Fruit fly (Drosophila melanogaster): Measurements from ENCODE around the gene GCC185.

DNA sequence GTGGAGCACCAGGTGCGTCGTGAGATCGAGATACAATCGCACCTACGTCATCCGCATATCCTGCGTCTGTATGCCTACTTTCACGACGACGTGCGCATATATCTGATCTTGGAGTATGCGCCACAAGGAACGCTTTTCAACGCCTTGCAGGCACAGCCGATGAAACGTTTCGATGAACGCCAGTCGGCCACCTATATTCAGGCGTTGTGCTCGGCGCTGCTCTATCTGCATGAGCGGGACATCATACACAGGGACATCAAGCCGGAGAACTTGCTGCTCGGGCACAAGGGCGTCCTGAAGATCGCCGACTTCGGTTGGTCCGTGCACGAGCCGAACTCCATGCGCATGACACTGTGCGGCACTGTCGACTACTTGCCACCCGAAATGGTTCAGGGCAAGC is 46.6 kb upstream of the GCC185 start:
- TF ChIP-seq mam (GFP tag; optimal IDR thresholded peaks at IDR 0.05) (no peak), zen2 (GFP tag; IDR thresholded peaks at IDR 0.05; ENCODE audit: partially characterized antibody) (no peak), nerfin-1 (tag; optimal IDR thresholded peaks at IDR 0.05) (no peak), dan (GFP tag; IDR thresholded peaks at IDR 0.05) (no peak), Lhr (GFP tag; optimal IDR thresholded peaks at IDR 0.05) (no peak), ERR (GFP tag; optimal IDR thresholded peaks at IDR 0.05) (no peak), crol (GFP tag; IDR thresholded peaks at IDR 0.05) (no peak), wek (GFP tag; optimal IDR thresholded peaks at IDR 0.05) (no peak), ttk (GFP tag; IDR thresholded peaks at IDR 0.05) (no peak), Side (GFP tag; optimal IDR thresholded peaks at IDR 0.05) (no peak), D (optimal IDR thresholded peaks at IDR 0.05) (no peak), D (GFP tag; optimal IDR thresholded peaks at IDR 0.05) (no peak), CG10147 (GFP tag; optimal IDR thresholded peaks at IDR 0.05) (no peak), nmo (GFP tag; optimal IDR thresholded peaks at IDR 0.05) (no peak), E2f2 (GFP tag; IDR thresholded peaks at IDR 0.05) (no peak)

All from whole organism, embryonic.